Fruit fly (Drosophila melanogaster) whole organism, prepupa: ENCODE results near the gene mthl12.

ENCODE experiments used
- Blimp-1 ChIP-seq: fragments of 200-800 bp; sonication (Bioruptor generic); optimal IDR thresholded peaks from 3 replicates; lab custom pipeline; 2017; ENCODE audit warnings: missing biosample characterization, missing genetic modification characterization, mild to moderate bottlenecking, moderate library complexity, missing genetic modification reagents
- CG11762 ChIP-seq: fragments of 200-800 bp; sonication (Bioruptor generic); optimal IDR thresholded peaks from 3 replicates; lab custom pipeline; 2016; ENCODE audit warnings: missing biosample characterization, missing genetic modification characterization; ENCODE audit not compliant: insufficient read depth
- CG31627 ChIP-seq: fragments of 200-800 bp; sonication (Bioruptor generic); optimal IDR thresholded peaks from 3 replicates; lab custom pipeline; 2016; ENCODE audit warnings: missing biosample characterization, missing genetic modification characterization
- CG34406 ChIP-seq: fragments of 200-800 bp; sonication (Bioruptor generic); optimal IDR thresholded peaks from 3 replicates; lab custom pipeline; 2016; ENCODE audit warnings: missing biosample characterization, missing genetic modification characterization
- CG6854 ChIP-seq: fragments of 200-800 bp; sonication (Bioruptor generic); optimal IDR thresholded peaks from 2 replicates; lab custom pipeline; 2017; ENCODE audit warnings: missing biosample characterization, mild to moderate bottlenecking, missing genetic modification characterization
- Ets96B ChIP-seq: fragments of 200-800 bp; optimal IDR thresholded peaks from 2 replicates; lab custom pipeline; 2019; ENCODE audit warnings: missing biosample characterization, mild to moderate bottlenecking, missing genetic modification characterization, moderate library complexity
- Lpt ChIP-seq: fragments of 200-800 bp; sonication (Bioruptor generic); optimal IDR thresholded peaks from 3 replicates; lab custom pipeline; 2016; ENCODE audit warnings: missing biosample characterization, missing genetic modification characterization
- OdsH ChIP-seq: fragments of 200-800 bp; sonication (Bioruptor generic); optimal IDR thresholded peaks from 3 replicates; lab custom pipeline; 2016; ENCODE audit warnings: missing biosample characterization, missing genetic modification characterization
- Smox ChIP-seq: fragments of 200-800 bp; sonication (Bioruptor generic); optimal IDR thresholded peaks from 3 replicates; lab custom pipeline; 2016; ENCODE audit warnings: missing biosample characterization, missing genetic modification characterization
- Sox102F ChIP-seq: fragments of 200-800 bp; sonication (Bioruptor generic); optimal IDR thresholded peaks from 2 replicates; lab custom pipeline; 2016; ENCODE audit warnings: missing biosample characterization, mild to moderate bottlenecking, missing genetic modification characterization
- esn ChIP-seq: fragments of 200-800 bp; sonication (Bioruptor generic); optimal IDR thresholded peaks from 2 replicates; lab custom pipeline; 2016; ENCODE audit warnings: missing biosample characterization, mild to moderate bottlenecking, missing genetic modification characterization, moderate library complexity
- salr ChIP-seq, 2 experiments: fragments of 200-800 bp; sonication (Bioruptor generic); optimal IDR thresholded peaks; 3 replicates each; lab custom pipeline; 2016 to 2018; ENCODE audit warnings: missing biosample characterization in 2 of 2, missing genetic modification characterization in 2 of 2, mild to moderate bottlenecking in 1 of 2
- topi ChIP-seq: fragments of 200-800 bp; sonication (Bioruptor generic); optimal IDR thresholded peaks from 3 replicates; lab custom pipeline; 2016; ENCODE audit warnings: missing biosample characterization, missing genetic modification characterization

- TF ChIP-seq salr (GFP tag; optimal IDR thresholded peaks at IDR 0.05; lab: Kevin White, UChicago) (no peak), CG6854 (GFP tag; lab: Kevin White, UChicago) (no peak), Smox (GFP tag; lab: Kevin White, UChicago) (no peak), OdsH (GFP tag; lab: Kevin White, UChicago) (no peak), Ets96B (tag; lab: Kevin White, UChicago) (no peak), Lpt (no peak), CG34406 (GFP tag; lab: Kevin White, UChicago) (no peak), esn (GFP tag; lab: Kevin White, UChicago) (no peak), Sox102F (GFP tag; lab: Kevin White, UChicago) (no peak), topi (GFP tag; lab: Kevin White, UChicago) (no peak), CG31627 (GFP tag; lab: Kevin White, UChicago) (no peak), CG11762 (GFP tag; lab: Kevin White, UChicago) (no peak), Blimp-1 (no peak)
These were observed 10.0 kb downstream of the mthl12 start for dm6 chr3R:13363347-13363994.
